Worm (Caenorhabditis elegans): ENCODE measurements around the gene Y53C12A.10.

Gene Y53C12A.10

DNA sequence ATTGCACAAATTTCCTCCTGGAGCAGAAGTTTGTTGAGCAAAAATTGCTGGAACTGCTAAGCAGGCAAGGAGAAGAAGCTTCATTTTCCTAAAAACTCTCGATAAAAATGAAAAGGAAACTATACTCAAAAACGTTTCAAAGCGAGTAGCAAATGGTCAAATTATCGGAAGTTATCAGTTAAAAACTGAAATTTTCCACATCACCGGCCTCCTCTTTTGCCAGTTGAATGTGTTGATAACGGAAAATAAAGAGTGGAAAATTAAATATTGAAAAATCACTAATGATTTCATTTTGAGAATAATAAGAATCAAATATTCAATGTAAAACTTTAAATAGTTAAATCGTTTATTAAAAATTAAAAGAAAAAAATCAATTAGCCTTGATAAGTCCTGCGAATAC lies 45.7 kb downstream of the Y53C12A.10 start, which contains the start of gene ZK1320.2:
ZK1320.2 (minus strand) TSS at position 88 of the 400 bp plus-strand sequence.
- TF ChIP-seq hmg-11 (tag; optimal IDR thresholded peaks at IDR 0.05) (no peak), elt-2 (tag; optimal IDR thresholded peaks at IDR 0.05) (peak; percentile 66), nhr-77 (tag; optimal IDR thresholded peaks at IDR 0.05) (no peak), unc-62 (GFP tag; optimal IDR thresholded peaks at IDR 0.05) (no peak), pqm-1 (tag; optimal IDR thresholded peaks at IDR 0.05) (peak; percentile 42)

DNA sequence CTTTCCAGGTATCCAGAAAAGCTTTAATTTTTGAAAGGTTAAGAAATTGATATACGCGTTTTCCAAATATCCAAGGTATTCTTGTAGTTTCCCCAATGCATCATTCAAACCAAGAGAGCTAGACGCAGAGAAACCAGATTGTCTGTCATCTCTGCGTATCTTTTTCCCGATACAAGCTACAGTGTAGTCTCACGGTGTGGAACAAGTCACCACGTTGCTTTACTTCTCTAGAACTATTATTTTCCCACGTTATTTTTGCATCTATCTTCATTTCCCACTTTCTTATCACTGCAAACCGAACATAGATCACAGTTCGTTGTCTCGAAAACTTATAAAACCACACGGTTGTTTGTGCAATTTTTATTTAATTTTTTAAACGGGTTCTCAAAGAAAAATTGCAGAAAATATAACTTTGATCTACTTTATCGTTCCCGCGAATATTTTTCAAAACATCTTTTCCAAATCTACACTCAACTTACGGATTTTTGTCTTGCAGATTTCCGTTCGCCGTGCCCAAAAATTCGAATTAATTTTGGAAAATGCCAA lies 48.4 kb downstream of the Y53C12A.10 start, which contains the start of gene gstk-1:
gstk-1 (plus strand) TSS at position 496 of the 546 bp plus-strand sequence.
- TF ChIP-seq snpc-4 (tag; optimal IDR thresholded peaks at IDR 0.05) = no peak
- no peak for TF ChIP-seq unc-39 (tag; optimal IDR thresholded peaks at IDR 0.05)
- no peak for TF ChIP-seq nfya-1 (tag; optimal IDR thresholded peaks at IDR 0.05; ENCODE audit: insufficient read depth)
- peak; percentile 44 for TF ChIP-seq nhr-23 (tag; optimal IDR thresholded peaks at IDR 0.05)
- peak; percentile 41 for TF ChIP-seq nhr-43 (tag; optimal IDR thresholded peaks at IDR 0.05; ENCODE audit: poor library complexity, severe bottlenecking)
- TF ChIP-seq ceh-16 (tag; optimal IDR thresholded peaks at IDR 0.05) = no peak
- no peak for TF ChIP-seq egl-27 (tag; optimal IDR thresholded peaks at IDR 0.05)
- no peak for TF ChIP-seq ceh-28 (tag; optimal IDR thresholded peaks at IDR 0.05)
- TF ChIP-seq fkh-2 (tag; optimal IDR thresholded peaks at IDR 0.05) = no peak
- TF ChIP-seq pqm-1 (tag; optimal IDR thresholded peaks at IDR 0.05) = peak; percentile 74
- TF ChIP-seq ztf-4 (tag; optimal IDR thresholded peaks at IDR 0.05) = no peak
- TF ChIP-seq mdl-1 (tag; optimal IDR thresholded peaks at IDR 0.05) = no peak
- TF ChIP-seq elt-2 (tag; optimal IDR thresholded peaks at IDR 0.05) = peak; percentile 87
- TF ChIP-seq ceh-9 (tag; optimal IDR thresholded peaks at IDR 0.05) = no peak
- no peak for TF ChIP-seq tbx-2 (tag; optimal IDR thresholded peaks at IDR 0.05)
- no peak for TF ChIP-seq nhr-28 (tag; optimal IDR thresholded peaks at IDR 0.05)
- peak; percentile 11 for TF ChIP-seq lsy-12 (tag; optimal IDR thresholded peaks at IDR 0.05)
- peak; percentile 47 for TF ChIP-seq pha-4 (tag; optimal IDR thresholded peaks at IDR 0.05)

DNA sequence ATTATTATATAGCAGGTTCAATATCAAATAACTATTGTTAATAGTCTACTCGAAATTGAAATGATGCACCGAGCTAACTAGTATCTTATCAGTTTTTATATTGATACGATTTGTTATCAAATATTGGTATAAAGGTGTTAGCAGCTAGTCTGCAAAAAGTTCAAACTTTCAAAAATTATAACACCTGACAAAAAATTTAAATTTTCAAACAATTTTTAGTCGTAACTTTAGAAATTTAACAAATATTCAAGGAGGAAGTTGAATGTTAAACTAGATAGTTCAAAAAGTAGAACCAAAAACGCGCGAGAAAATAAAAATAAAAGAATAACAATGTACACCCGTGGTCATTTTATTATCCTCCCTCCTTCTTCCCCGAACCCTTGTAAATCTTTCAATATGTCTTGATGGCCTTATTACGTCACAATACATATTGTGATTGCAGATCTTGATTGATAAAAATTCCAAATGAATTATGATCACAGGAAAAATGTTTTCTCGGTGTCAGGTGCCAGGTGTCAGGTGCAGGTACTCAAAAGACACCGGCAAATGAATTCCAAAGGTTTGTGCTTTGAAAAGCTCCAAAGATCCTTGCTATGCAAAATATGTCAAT lies 49.0 kb downstream of the Y53C12A.10 start, which contains the start of gene ZK1307.1:
ZK1307.1 (minus strand) TSS at position 51 of the 610 bp plus-strand sequence.
- no peak for TF ChIP-seq ZK546.5 (tag; optimal IDR thresholded peaks at IDR 0.05)
- TF ChIP-seq egl-5 (tag; optimal IDR thresholded peaks at IDR 0.05) = no peak
- no peak for TF ChIP-seq ztf-11 (tag; optimal IDR thresholded peaks at IDR 0.05)
- no peak for TF ChIP-seq lsy-12 (tag; optimal IDR thresholded peaks at IDR 0.05)
- TF ChIP-seq nfya-1 (tag; optimal IDR thresholded peaks at IDR 0.05; ENCODE audit: insufficient read depth) = no peak
- TF ChIP-seq elt-2 (tag; optimal IDR thresholded peaks at IDR 0.05) = peak; percentile 17
- peak; percentile 13 for TF ChIP-seq pqm-1 (tag; optimal IDR thresholded peaks at IDR 0.05)
